Worm (Caenorhabditis elegans) whole organism, L2 larva: ENCODE results near the gene tat-1.
A peak's percentile ranks its signal among the peaks of the same experiment; 100 is the strongest.

Source experiments
- C34F6.9 ChIP-seq: fragments of 150-350 bp; optimal IDR thresholded peaks from 2 replicates; lab custom pipeline; 2014; ENCODE audit warnings: missing biosample characterization, missing genetic modification characterization
- F13H6.1 ChIP-seq: sonication (generic microtip); optimal IDR thresholded peaks from 2 replicates; lab custom pipeline; 2016; ENCODE audit warnings: missing genetic modification characterization, missing compliant biosample characterization
- R02D3.7 ChIP-seq: fragments of 150-350 bp; optimal IDR thresholded peaks from 2 replicates; lab custom pipeline; 2014; ENCODE audit warnings: missing biosample characterization, missing genetic modification characterization
- Y55F3AM.14 ChIP-seq: fragments of 200-800 bp; sonication (Bioruptor generic); optimal IDR thresholded peaks from 2 replicates; lab custom pipeline; 2018; ENCODE audit warnings: mild to moderate bottlenecking, missing genetic modification characterization, missing compliant biosample characterization
- ZK546.5 ChIP-seq: sonication (generic microtip); optimal IDR thresholded peaks from 2 replicates; lab custom pipeline; 2017; ENCODE audit warnings: missing biosample characterization, missing genetic modification characterization
- alr-1 ChIP-seq: fragments of 150-350 bp; optimal IDR thresholded peaks from 2 replicates; lab custom pipeline; 2014; ENCODE audit warnings: missing biosample characterization, missing genetic modification characterization
- ama-1 ChIP-seq: fragments of 150-350 bp; optimal IDR thresholded peaks from 2 replicates; lab custom pipeline; 2018; ENCODE audit warnings: inconsistent platforms
- blmp-1 ChIP-seq: sonication (generic microtip); optimal IDR thresholded peaks from 2 replicates; lab custom pipeline; 2017; ENCODE audit warnings: missing genetic modification characterization, mild to moderate bottlenecking, missing compliant biosample characterization, antibody characterized with exemption, moderate library complexity; ENCODE audit not compliant: insufficient read depth
- ceh-16 ChIP-seq: fragments of 150-350 bp; optimal IDR thresholded peaks from 2 replicates; lab custom pipeline; 2014; ENCODE audit warnings: missing biosample characterization, missing genetic modification characterization
- crh-2 ChIP-seq: sonication (generic microtip); optimal IDR thresholded peaks from 2 replicates; lab custom pipeline; 2017; ENCODE audit warnings: missing biosample characterization, missing genetic modification characterization
- dmd-4 ChIP-seq: sonication (generic microtip); optimal IDR thresholded peaks from 2 replicates; lab custom pipeline; 2017; ENCODE audit warnings: missing biosample characterization, missing genetic modification characterization
- egl-27 ChIP-seq: sonication (generic microtip); optimal IDR thresholded peaks from 3 replicates; lab custom pipeline; 2017; ENCODE audit warnings: missing biosample characterization, missing genetic modification reagents, missing genetic modification characterization
- elt-1 ChIP-seq: fragments of 150-350 bp; optimal IDR thresholded peaks from 2 replicates; lab custom pipeline; 2014; ENCODE audit warnings: missing biosample characterization, missing genetic modification characterization
- elt-3 ChIP-seq: sonication (generic microtip); optimal IDR thresholded peaks from 2 replicates; lab custom pipeline; 2017; ENCODE audit warnings: missing biosample characterization, missing genetic modification characterization
- fos-1 ChIP-seq: fragments of 150-350 bp; optimal IDR thresholded peaks from 2 replicates; lab custom pipeline; 2014; ENCODE audit warnings: missing biosample characterization, missing genetic modification characterization
- lin-13 ChIP-seq: fragments of 150-350 bp; optimal IDR thresholded peaks from 2 replicates; lab custom pipeline; 2014; ENCODE audit warnings: missing biosample characterization, missing genetic modification reagents, missing genetic modification characterization
- lsy-2 ChIP-seq, 2 experiments: fragments of 150-350 bp in 1 of 2; sonication (generic microtip) in 1 of 2; optimal IDR thresholded peaks; 2 replicates each; lab custom pipeline; 2014 to 2017; ENCODE audit warnings: missing biosample characterization in 2 of 2, missing genetic modification characterization in 2 of 2
- mab-5 ChIP-seq: fragments of 150-350 bp; optimal IDR thresholded peaks from 2 replicates; lab custom pipeline; 2014; ENCODE audit warnings: missing biosample characterization, missing genetic modification characterization
- mdl-1 ChIP-seq, 2 experiments: fragments of 150-350 bp in 1 of 2; sonication (generic microtip) in 1 of 2; optimal IDR thresholded peaks; 2 replicates each; lab custom pipeline; 2017; ENCODE audit warnings: missing biosample characterization in 2 of 2, missing genetic modification characterization in 2 of 2
- nhr-10 ChIP-seq: sonication (generic microtip); optimal IDR thresholded peaks from 2 replicates; lab custom pipeline; 2017; ENCODE audit warnings: missing biosample characterization, missing genetic modification characterization
- nhr-11 ChIP-seq: fragments of 150-350 bp; optimal IDR thresholded peaks from 2 replicates; lab custom pipeline; 2014; ENCODE audit warnings: missing biosample characterization, missing genetic modification characterization
- nhr-129 ChIP-seq: fragments of 150-350 bp; optimal IDR thresholded peaks from 2 replicates; lab custom pipeline; 2014; ENCODE audit warnings: missing biosample characterization, missing genetic modification characterization
- nhr-21 ChIP-seq: fragments of 150-350 bp; optimal IDR thresholded peaks from 2 replicates; lab custom pipeline; 2014; ENCODE audit warnings: missing biosample characterization, missing genetic modification characterization
- nhr-23 ChIP-seq: fragments of 150-350 bp; optimal IDR thresholded peaks from 2 replicates; lab custom pipeline; 2014; ENCODE audit warnings: missing biosample characterization, missing genetic modification reagents, missing genetic modification characterization
- nhr-237 ChIP-seq: fragments of 150-350 bp; optimal IDR thresholded peaks from 2 replicates; lab custom pipeline; 2014; ENCODE audit warnings: missing biosample characterization, missing genetic modification characterization
- nhr-25 ChIP-seq: fragments of 150-350 bp; sonication (generic microtip); optimal IDR thresholded peaks from 3 replicates; lab custom pipeline; 2014; ENCODE audit warnings: missing biosample characterization, missing genetic modification characterization
- nhr-6 ChIP-seq: fragments of 150-350 bp; optimal IDR thresholded peaks from 2 replicates; lab custom pipeline; 2014; ENCODE audit warnings: missing biosample characterization, missing genetic modification characterization
- nhr-77 ChIP-seq: fragments of 150-350 bp; optimal IDR thresholded peaks from 2 replicates; lab custom pipeline; 2014; ENCODE audit warnings: missing biosample characterization, missing genetic modification characterization
- peb-1 ChIP-seq: fragments of 150-350 bp; optimal IDR thresholded peaks from 2 replicates; lab custom pipeline; 2014; ENCODE audit warnings: missing biosample characterization, missing genetic modification characterization
- sem-4 ChIP-seq: fragments of 150-350 bp; optimal IDR thresholded peaks from 2 replicates; lab custom pipeline; 2014; ENCODE audit warnings: missing biosample characterization, missing genetic modification reagents, missing genetic modification characterization
- sma-3 ChIP-seq: sonication (generic microtip); optimal IDR thresholded peaks from 2 replicates; lab custom pipeline; 2016; ENCODE audit warnings: missing genetic modification reagents, missing genetic modification characterization, missing compliant biosample characterization
- snpc-4 ChIP-seq: fragments of 150-350 bp; optimal IDR thresholded peaks from 2 replicates; lab custom pipeline; 2014; ENCODE audit warnings: missing biosample characterization, missing genetic modification characterization
- unc-39 ChIP-seq: fragments of 150-350 bp; optimal IDR thresholded peaks from 2 replicates; lab custom pipeline; 2014; ENCODE audit warnings: missing biosample characterization, missing genetic modification characterization
- unc-55 ChIP-seq: fragments of 150-350 bp; sonication (generic microtip); optimal IDR thresholded peaks from 3 replicates; lab custom pipeline; 2014; ENCODE audit warnings: missing biosample characterization, missing genetic modification reagents, missing genetic modification characterization
- zag-1 ChIP-seq: fragments of 150-350 bp; optimal IDR thresholded peaks from 2 replicates; lab custom pipeline; 2014; ENCODE audit warnings: missing biosample characterization, missing genetic modification characterization
- ztf-1 ChIP-seq: fragments of 200-800 bp; sonication (Bioruptor generic); conservative IDR thresholded peaks from 2 replicates; pipeline ENCODE4 v1.3.6; 2022; ENCODE audit warnings: missing genetic modification characterization, missing compliant biosample characterization
- ztf-11 ChIP-seq: sonication (generic microtip); optimal IDR thresholded peaks from 2 replicates; lab custom pipeline; 2017; ENCODE audit warnings: missing biosample characterization, missing genetic modification characterization
- ztf-4 ChIP-seq: fragments of 150-350 bp; optimal IDR thresholded peaks from 2 replicates; lab custom pipeline; 2014; ENCODE audit warnings: missing biosample characterization, missing genetic modification characterization

Gene tat-1

ce11 chrIII:12421708-12422107 is at the start of gene tat-1:
Gene tat-1 (minus strand): TSS chrIII:12421718.
- peak; percentile 42 for TF ChIP-seq unc-55 (GFP tag; lab: Kevin White, UChicago)
- no peak for TF ChIP-seq elt-3 (tag; lab: Kevin White, UChicago)
- TF ChIP-seq crh-2 (tag; lab: Kevin White, UChicago) = no peak
- no peak for TF ChIP-seq fos-1 (tag; lab: Kevin White, UChicago)
- no peak for TF ChIP-seq nhr-129 (tag; lab: Kevin White, UChicago)
- TF ChIP-seq C34F6.9 = peak; percentile 2
- no peak for TF ChIP-seq mdl-1 (tag; optimal IDR thresholded peaks at IDR 0.05; lab: Kevin White, UChicago)
- TF ChIP-seq, all 48 proteins: peak for 2

DNA sequence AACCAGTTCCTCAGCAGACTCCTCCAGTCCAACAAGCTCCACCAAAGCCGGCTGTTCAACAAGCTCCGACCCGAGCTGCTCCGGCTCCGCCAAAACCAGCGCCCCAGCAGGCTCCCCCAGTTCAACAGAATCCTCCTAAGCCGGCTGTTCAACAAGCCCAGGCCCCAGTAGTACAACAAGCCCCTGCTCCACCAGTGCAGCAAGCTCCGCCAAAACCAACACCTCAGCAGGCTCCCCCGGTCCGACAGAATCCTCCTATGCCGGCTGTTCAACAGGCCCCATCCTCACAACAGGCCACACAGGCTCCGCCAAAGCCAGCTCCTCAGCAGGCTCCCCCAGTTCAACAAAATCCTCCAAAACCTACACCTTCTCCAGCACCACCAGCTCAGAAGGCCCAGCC is 49.1 kb upstream of the tat-1 start:
- TF ChIP-seq nhr-129 (tag; lab: Kevin White, UChicago) = no peak
- TF ChIP-seq nhr-77 (tag; lab: Kevin White, UChicago) = no peak
- TF ChIP-seq R02D3.7 (tag; lab: Kevin White, UChicago) = no peak
- TF ChIP-seq snpc-4 (tag; lab: Kevin White, UChicago) = no peak
- no peak for TF ChIP-seq ama-1
- TF ChIP-seq elt-3 (tag; lab: Kevin White, UChicago) = no peak
- TF ChIP-seq peb-1 = no peak
- no peak for TF ChIP-seq sma-3 (GFP tag; lab: Kevin White, UChicago)
- TF ChIP-seq zag-1 (tag; lab: Kevin White, UChicago) = no peak
- TF ChIP-seq F13H6.1 = no peak
- no peak for TF ChIP-seq nhr-10 (tag; lab: Kevin White, UChicago)
- no peak for TF ChIP-seq ceh-16
- no peak for TF ChIP-seq nhr-21 (tag; lab: Kevin White, UChicago)

DNA sequence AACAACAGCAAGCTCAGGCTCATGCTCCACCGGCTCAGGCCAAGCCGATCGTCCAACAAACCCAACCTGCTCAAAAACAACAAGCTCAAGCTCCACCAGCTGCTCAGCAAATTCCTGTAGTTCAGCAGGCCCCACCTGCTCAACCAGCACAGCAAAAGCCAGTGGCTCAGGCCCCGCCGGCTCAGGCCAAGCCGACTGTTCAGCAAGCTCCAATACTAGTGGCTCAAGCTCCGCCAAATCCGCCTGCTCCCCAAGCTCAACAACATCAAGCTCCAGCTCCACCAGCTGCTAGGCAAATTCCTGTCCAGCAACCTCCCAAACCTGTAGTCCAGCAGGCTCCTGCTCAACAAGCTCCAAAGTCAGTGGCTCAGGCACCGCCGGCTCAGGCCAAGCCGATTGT is 48.3 kb upstream of the tat-1 start:
- TF ChIP-seq ztf-1 = 0 out of 2 replicates have a peak, but pooled peaks have one; percentile 8
- no peak for TF ChIP-seq mab-5 (tag; lab: Kevin White, UChicago)
- TF ChIP-seq unc-39 (tag; lab: Kevin White, UChicago) = no peak

DNA sequence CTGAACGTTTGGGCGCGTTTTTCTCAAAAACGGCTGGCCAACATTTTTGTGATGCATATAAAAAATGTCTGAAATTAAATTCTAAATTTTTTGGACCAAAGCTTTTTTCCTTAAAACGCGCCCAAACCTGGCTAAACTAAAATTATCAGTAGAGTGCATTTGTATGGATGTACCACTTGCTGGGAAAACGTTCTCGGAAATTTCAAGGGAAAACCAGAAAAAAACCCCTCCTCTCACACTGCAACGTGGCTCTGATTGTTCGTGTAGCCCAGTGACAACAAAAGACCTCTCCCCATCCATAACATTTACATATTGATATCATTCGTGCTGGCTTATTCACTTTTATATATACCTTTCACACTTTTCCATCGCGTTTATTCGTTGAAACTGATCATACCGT is 47.4 kb upstream of the tat-1 start, which contains the start of gene Y49E10.29:
TSS of gene Y49E10.29 (plus strand) at position 301 of the 400 bp plus-strand sequence.
- no peak for TF ChIP-seq dmd-4 (tag; lab: Kevin White, UChicago)
- no peak for TF ChIP-seq blmp-1 (tag; lab: Kevin White, UChicago)
- TF ChIP-seq nhr-10 (tag; lab: Kevin White, UChicago) = no peak
- TF ChIP-seq ama-1 = no peak
- no peak for TF ChIP-seq Y55F3AM.14 (GFP tag; lab: Kevin White, UChicago)
- TF ChIP-seq nhr-6 (tag; lab: Kevin White, UChicago) = no peak
- TF ChIP-seq lsy-2 (tag; optimal IDR thresholded peaks at IDR 0.05; lab: Kevin White, UChicago) = no peak
- TF ChIP-seq zag-1 (tag; lab: Kevin White, UChicago) = no peak
- TF ChIP-seq crh-2 (tag; lab: Kevin White, UChicago) = no peak
- no peak for TF ChIP-seq mdl-1 (tag; optimal IDR thresholded peaks at IDR 0.05; lab: Kevin White, UChicago)
- TF ChIP-seq fos-1 (tag; lab: Kevin White, UChicago) = no peak
- no peak for TF ChIP-seq R02D3.7 (tag; lab: Kevin White, UChicago)
- TF ChIP-seq sem-4 (tag; lab: Kevin White, UChicago) = no peak
- no peak for TF ChIP-seq alr-1 (tag; lab: Kevin White, UChicago)
- TF ChIP-seq ztf-1 = no peak
- no peak for TF ChIP-seq ceh-16
- no peak for TF ChIP-seq elt-3 (tag; lab: Kevin White, UChicago)
- TF ChIP-seq ztf-4 (tag; lab: Kevin White, UChicago) = no peak
- no peak for TF ChIP-seq egl-27
- TF ChIP-seq, all 48 proteins: peak for 0

DNA sequence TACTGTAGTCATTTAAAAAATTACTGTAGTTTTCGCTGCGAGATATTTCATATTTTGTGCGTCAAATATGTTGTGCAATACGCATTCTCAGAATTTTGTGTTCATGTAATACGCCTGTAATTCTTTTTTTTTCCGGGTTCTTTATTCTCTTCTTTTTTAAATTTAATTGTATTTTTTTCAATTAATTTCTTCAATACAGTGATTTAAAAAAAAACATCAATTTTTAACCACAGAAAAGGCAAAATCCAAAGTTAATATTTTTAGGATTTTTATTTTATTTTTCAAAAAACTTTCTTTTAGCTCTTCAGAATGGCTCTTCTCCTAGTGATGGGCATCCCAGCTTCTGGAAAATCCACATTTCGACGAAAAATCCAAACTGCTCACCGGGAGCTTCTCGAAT is 44.8 kb upstream of the tat-1 start, which contains the start of gene pstk-1:
TSS of gene pstk-1 (plus strand) at position 301 of the 400 bp plus-strand sequence.
- no peak for TF ChIP-seq blmp-1 (tag; lab: Kevin White, UChicago)
- no peak for TF ChIP-seq nhr-237 (tag; lab: Kevin White, UChicago)
- TF ChIP-seq ama-1 = no peak
- no peak for TF ChIP-seq egl-27
- no peak for TF ChIP-seq mab-5 (tag; lab: Kevin White, UChicago)

- TF ChIP-seq elt-1 (tag; lab: Kevin White, UChicago) (no peak), sem-4 (tag; lab: Kevin White, UChicago) (no peak), ZK546.5 (tag; lab: Kevin White, UChicago) (no peak), ztf-1 (no peak), F13H6.1 (no peak), R02D3.7 (tag; lab: Kevin White, UChicago) (no peak), nhr-23 (tag; lab: Kevin White, UChicago) (no peak), sma-3 (GFP tag; lab: Kevin White, UChicago) (no peak), nhr-11 (tag; lab: Kevin White, UChicago) (no peak), nhr-25 (no peak), lin-13 (no peak), ztf-4 (tag; lab: Kevin White, UChicago) (no peak), ztf-11 (no peak), alr-1 (tag; lab: Kevin White, UChicago) (no peak), C34F6.9 (no peak), egl-27 (no peak), nhr-6 (tag; lab: Kevin White, UChicago) (no peak), ama-1 (no peak), unc-39 (tag; lab: Kevin White, UChicago) (no peak)
These were observed 37.5 kb upstream of the tat-1 start for ce11 chrIII:12458970-12459369.
